Fruit fly (Drosophila melanogaster) S2 (cell line): ENCODE results near the gene CG33700.

Experiments
- CG8478 ChIP-seq: fragments of >200 bp; optimal IDR thresholded peaks from 2 replicates; lab custom pipeline; 2018
- CTCF ChIP-seq, 2 experiments: fragments of >200 bp; optimal IDR thresholded peaks; 2 replicates each; lab custom pipeline; 2018

- TF ChIP-seq CG8478 (lab: Kevin White, UChicago) (no peak), CTCF (optimal IDR thresholded peaks at IDR 0.05; lab: Kevin White, UChicago) (no peak)
Measured at dm6 chr3L:9502294-9502693, 23.1 kb downstream of the CG33700 start.
